Fruit fly (Drosophila melanogaster) whole organism, embryonic: Measurements from ENCODE around the gene CG31960.

ENCODE experiments used
- Ada2b ChIP-seq: fragments of 200-800 bp; sonication (Bioruptor generic); IDR thresholded peaks from 2 replicates; pipeline ENCODE4 v1.3.6; 2022; ENCODE audit warnings: missing biosample characterization, missing genetic modification characterization
- CG10979 ChIP-seq: fragments of 200-800 bp; sonication (Bioruptor generic); optimal IDR thresholded peaks from 2 replicates; lab custom pipeline; 2018; ENCODE audit warnings: missing biosample characterization, mild to moderate bottlenecking, missing genetic modification characterization, moderate library complexity
- CG11398 ChIP-seq: fragments of 200-800 bp; sonication (Bioruptor generic); optimal IDR thresholded peaks from 2 replicates; lab custom pipeline; 2016; ENCODE audit warnings: missing biosample characterization, missing genetic modification characterization
- CG11696 ChIP-seq: fragments of 200-800 bp; sonication (Bioruptor generic); IDR thresholded peaks from 2 replicates; pipeline ENCODE4 v1.3.6; 2022; ENCODE audit warnings: missing biosample characterization, missing genetic modification characterization
- CG13894 ChIP-seq: fragments of 200-800 bp; sonication (Bioruptor generic); optimal IDR thresholded peaks from 3 replicates; lab custom pipeline; 2018; ENCODE audit warnings: missing biosample characterization, mild to moderate bottlenecking, missing genetic modification characterization, moderate library complexity
- CG15269 ChIP-seq: fragments of 200-800 bp; sonication (Bioruptor generic); optimal IDR thresholded peaks from 2 replicates; lab custom pipeline; 2018; ENCODE audit warnings: missing biosample characterization, mild to moderate bottlenecking, missing genetic modification characterization, moderate library complexity
- CG1603 ChIP-seq: fragments of 200-800 bp; sonication (Bioruptor generic); optimal IDR thresholded peaks from 2 replicates; lab custom pipeline; 2019; ENCODE audit warnings: missing biosample characterization, mild to moderate bottlenecking, missing genetic modification characterization, moderate library complexity
- CG17361 ChIP-seq: fragments of 200-800 bp; sonication (Bioruptor generic); IDR thresholded peaks from 3 replicates; pipeline ENCODE4 v1.3.6; 2022; ENCODE audit warnings: missing biosample characterization, missing genetic modification characterization
- CG18599 ChIP-seq: fragments of 200-800 bp; sonication (Bioruptor generic); optimal IDR thresholded peaks from 3 replicates; lab custom pipeline; 2017; ENCODE audit warnings: missing biosample characterization, missing genetic modification characterization, mild to moderate bottlenecking, moderate library complexity, missing genetic modification reagents
- CG2202 ChIP-seq: fragments of 200-800 bp; sonication (Bioruptor generic); optimal IDR thresholded peaks from 2 replicates; lab custom pipeline; 2018; ENCODE audit warnings: missing biosample characterization, mild to moderate bottlenecking, missing genetic modification characterization
- CG2678 ChIP-seq: fragments of 200-800 bp; sonication (Bioruptor generic); optimal IDR thresholded peaks from 3 replicates; lab custom pipeline; 2019; ENCODE audit warnings: missing biosample characterization, mild to moderate bottlenecking, missing genetic modification characterization, moderate library complexity
- CG33213 ChIP-seq: fragments of 200-800 bp; sonication (Bioruptor generic); optimal IDR thresholded peaks from 3 replicates; lab custom pipeline; 2016; ENCODE audit warnings: missing biosample characterization, missing genetic modification characterization
- CG4820 ChIP-seq: fragments of 200-800 bp; sonication (Bioruptor generic); optimal IDR thresholded peaks from 3 replicates; lab custom pipeline; 2016; ENCODE audit warnings: missing biosample characterization, missing genetic modification characterization
- CG5245 ChIP-seq: fragments of 200-800 bp; sonication (Bioruptor generic); optimal IDR thresholded peaks from 3 replicates; lab custom pipeline; 2016; ENCODE audit warnings: missing biosample characterization, missing genetic modification characterization
- CG7357 ChIP-seq: fragments of 200-800 bp; sonication (Bioruptor generic); IDR thresholded peaks from 3 replicates; pipeline ENCODE4 v1.3.6; 2022; ENCODE audit warnings: missing biosample characterization, missing genetic modification characterization
- CG7556 ChIP-seq: fragments of 200-800 bp; sonication (Bioruptor generic); optimal IDR thresholded peaks from 2 replicates; lab custom pipeline; 2017; ENCODE audit warnings: missing biosample characterization, mild to moderate bottlenecking, missing genetic modification characterization
- CG7786 ChIP-seq: fragments of 200-800 bp; sonication (Bioruptor generic); optimal IDR thresholded peaks from 2 replicates; lab custom pipeline; 2016; ENCODE audit warnings: missing biosample characterization, missing genetic modification characterization
- Deaf1 ChIP-seq: fragments of 200-800 bp; optimal IDR thresholded peaks from 3 replicates; lab custom pipeline; 2019; ENCODE audit warnings: missing biosample characterization, mild to moderate bottlenecking, missing genetic modification characterization, moderate library complexity
- Mad ChIP-seq: fragments of 200-800 bp; sonication (Bioruptor generic); optimal IDR thresholded peaks from 2 replicates; lab custom pipeline; 2016; ENCODE audit warnings: missing biosample characterization, missing genetic modification characterization
- NC2β ChIP-seq: fragments of 200-800 bp; sonication (Bioruptor generic); optimal IDR thresholded peaks from 2 replicates; lab custom pipeline; 2016; ENCODE audit warnings: missing biosample characterization, missing genetic modification characterization
- Oli ChIP-seq: fragments of 200-800 bp; sonication (Bioruptor generic); optimal IDR thresholded peaks from 2 replicates; lab custom pipeline; 2018; ENCODE audit warnings: missing biosample characterization, mild to moderate bottlenecking, missing genetic modification characterization, moderate library complexity
- Pdp1 ChIP-seq, 2 experiments: fragments of 200-800 bp; sonication (Bioruptor generic); optimal IDR thresholded peaks; 3 replicates each; lab custom pipeline; 2016; ENCODE audit warnings: missing biosample characterization in 2 of 2, missing genetic modification characterization in 2 of 2, mild to moderate bottlenecking in 1 of 2, moderate library complexity in 1 of 2
- Trl ChIP-seq, 3 experiments: fragments of >200 bp in 2 of 3; fragments of 200-800 bp in 1 of 3; sonication (Bioruptor generic) in 1 of 3; optimal IDR thresholded peaks; 2 replicates in 1 of 3; 3 replicates in 2 of 3; lab custom pipeline; 2016 to 2017; ENCODE audit warnings: missing biosample characterization in 1 of 3, missing genetic modification characterization in 1 of 3
- YL-1 ChIP-seq: fragments of 200-800 bp; sonication (Bioruptor generic); optimal IDR thresholded peaks from 3 replicates; lab custom pipeline; 2017; ENCODE audit warnings: missing biosample characterization, mild to moderate bottlenecking, missing genetic modification characterization
- aop ChIP-seq: fragments of 200-800 bp; sonication (Bioruptor generic); IDR thresholded peaks from 2 replicates; pipeline ENCODE4 v1.3.6; 2022; ENCODE audit warnings: missing biosample characterization, missing genetic modification characterization
- ap ChIP-seq: fragments of 200-800 bp; sonication (Bioruptor generic); IDR thresholded peaks from 2 replicates; pipeline ENCODE4 v1.3.6; 2022; ENCODE audit warnings: missing biosample characterization, missing genetic modification characterization
- chinmo ChIP-seq: fragments of 200-800 bp; sonication (Bioruptor generic); IDR thresholded peaks from 4 replicates; pipeline ENCODE4 v1.3.6; 2022; ENCODE audit warnings: missing biosample characterization, missing genetic modification characterization; ENCODE audit not compliant: partially characterized antibody
- dati ChIP-seq: fragments of 200-800 bp; sonication (Bioruptor generic); IDR thresholded peaks from 2 replicates; pipeline ENCODE4 v1.3.6; 2022; ENCODE audit warnings: missing biosample characterization, missing genetic modification characterization
- emc ChIP-seq: fragments of 200-800 bp; sonication (Bioruptor generic); optimal IDR thresholded peaks from 2 replicates; lab custom pipeline; 2016; ENCODE audit warnings: missing biosample characterization, missing genetic modification characterization
- grn ChIP-seq: fragments of 200-800 bp; sonication (Bioruptor generic); optimal IDR thresholded peaks from 3 replicates; lab custom pipeline; 2017; ENCODE audit warnings: missing biosample characterization, missing genetic modification characterization
- gsb-n ChIP-seq: fragments of 200-800 bp; sonication (Bioruptor generic); optimal IDR thresholded peaks from 3 replicates; lab custom pipeline; 2018; ENCODE audit warnings: missing biosample characterization, mild to moderate bottlenecking, missing genetic modification characterization
- hb ChIP-seq: fragments of 200-800 bp; sonication (Bioruptor generic); IDR thresholded peaks from 3 replicates; pipeline ENCODE4 v1.3.6; 2022; ENCODE audit warnings: missing biosample characterization, missing genetic modification characterization; ENCODE audit not compliant: partially characterized antibody
- kah ChIP-seq: fragments of 200-800 bp; sonication (Bioruptor generic); optimal IDR thresholded peaks from 2 replicates; lab custom pipeline; 2018; ENCODE audit warnings: missing biosample characterization, mild to moderate bottlenecking, missing genetic modification characterization
- kni ChIP-seq: fragments of 200-800 bp; sonication (Bioruptor generic); optimal IDR thresholded peaks from 3 replicates; lab custom pipeline; 2017; ENCODE audit warnings: mild to moderate bottlenecking, missing biosample characterization, missing genetic modification reagents, missing genetic modification characterization
- lab ChIP-seq: fragments of 200-800 bp; sonication (Bioruptor generic); optimal IDR thresholded peaks from 3 replicates; lab custom pipeline; 2017; ENCODE audit warnings: missing biosample characterization, missing genetic modification characterization, mild to moderate bottlenecking, moderate library complexity, missing genetic modification reagents
- lmd ChIP-seq: fragments of 200-800 bp; sonication (Bioruptor generic); IDR thresholded peaks from 2 replicates; pipeline ENCODE4 v1.3.6; 2022; ENCODE audit warnings: missing biosample characterization, missing genetic modification characterization
- mam ChIP-seq: fragments of 200-800 bp; sonication (Bioruptor generic); optimal IDR thresholded peaks from 3 replicates; lab custom pipeline; 2016; ENCODE audit warnings: missing biosample characterization, missing genetic modification characterization
- nom ChIP-seq: fragments of 200-800 bp; sonication (Bioruptor generic); optimal IDR thresholded peaks from 2 replicates; lab custom pipeline; 2017; ENCODE audit warnings: missing biosample characterization, missing genetic modification characterization, mild to moderate bottlenecking, moderate library complexity, missing genetic modification reagents
- onecut ChIP-seq: fragments of 200-800 bp; sonication (Bioruptor generic); IDR thresholded peaks from 2 replicates; pipeline ENCODE4 v1.3.6; 2022; ENCODE audit warnings: missing biosample characterization, missing genetic modification characterization
- p53 ChIP-seq: fragments of 200-800 bp; sonication (Bioruptor generic); optimal IDR thresholded peaks from 2 replicates; lab custom pipeline; 2016; ENCODE audit warnings: missing biosample characterization, missing genetic modification characterization
- pros ChIP-seq: fragments of 200-800 bp; sonication (Bioruptor generic); optimal IDR thresholded peaks from 3 replicates; lab custom pipeline; 2019; ENCODE audit warnings: missing biosample characterization, mild to moderate bottlenecking, missing genetic modification characterization, moderate library complexity
- pzg ChIP-seq: fragments of 200-800 bp; sonication (Bioruptor generic); optimal IDR thresholded peaks from 3 replicates; lab custom pipeline; 2018; ENCODE audit warnings: missing biosample characterization, mild to moderate bottlenecking, missing genetic modification characterization, moderate library complexity
- row ChIP-seq: fragments of 200-800 bp; sonication (Bioruptor generic); IDR thresholded peaks from 3 replicates; pipeline ENCODE4 v1.3.6; 2022; ENCODE audit warnings: missing biosample characterization, missing genetic modification characterization
- sd ChIP-seq: fragments of 200-800 bp; sonication (Bioruptor generic); optimal IDR thresholded peaks from 3 replicates; lab custom pipeline; 2018; ENCODE audit warnings: missing biosample characterization, mild to moderate bottlenecking, missing genetic modification characterization, moderate library complexity
- sqz ChIP-seq: fragments of 200-800 bp; sonication (Bioruptor generic); optimal IDR thresholded peaks from 3 replicates; lab custom pipeline; 2018; ENCODE audit warnings: missing biosample characterization, mild to moderate bottlenecking, missing genetic modification characterization
- ssp ChIP-seq: fragments of 200-800 bp; sonication (Bioruptor generic); IDR thresholded peaks from 2 replicates; pipeline ENCODE4 v1.3.6; 2022; ENCODE audit warnings: missing biosample characterization, missing genetic modification characterization
- trem ChIP-seq: fragments of 200-800 bp; optimal IDR thresholded peaks from 3 replicates; lab custom pipeline; 2019; ENCODE audit warnings: missing biosample characterization, mild to moderate bottlenecking, missing genetic modification characterization, moderate library complexity
- twi ChIP-seq: fragments of 200-800 bp; optimal IDR thresholded peaks from 2 replicates; lab custom pipeline; 2019; ENCODE audit warnings: missing biosample characterization, mild to moderate bottlenecking, missing genetic modification characterization, moderate library complexity
- vnd ChIP-seq: fragments of 200-800 bp; sonication (Bioruptor generic); IDR thresholded peaks from 3 replicates; pipeline ENCODE4 v1.3.6; 2022; ENCODE audit warnings: missing biosample characterization, missing genetic modification characterization; ENCODE audit not compliant: partially characterized antibody

Gene CG31960

DNA sequence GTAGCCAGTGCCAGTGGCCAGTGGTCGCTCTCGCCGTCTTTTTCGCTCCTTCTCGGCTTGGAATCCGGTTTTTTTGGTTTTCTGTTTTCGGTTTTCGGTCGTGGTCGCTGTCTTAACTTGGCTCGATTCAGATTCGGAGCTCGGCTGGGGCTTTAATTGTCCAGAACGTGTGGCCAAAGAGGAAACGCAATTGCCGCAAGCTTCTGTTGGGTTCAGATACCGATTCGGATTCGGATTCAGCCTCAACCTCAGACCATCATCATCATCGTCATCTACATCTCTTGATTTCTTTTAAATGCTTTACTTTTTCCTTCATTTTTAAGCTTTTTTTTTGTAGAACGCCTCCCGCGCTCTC is 11.1 kb upstream of the CG31960 start:
- TF ChIP-seq emc (GFP tag; lab: Kevin White, UChicago) (no peak), lab (no peak), YL-1 (no peak), pros (GFP tag; lab: Kevin White, UChicago) (peak; percentile 32), gsb-n (tag; lab: Kevin White, UChicago) (no peak), p53 (GFP tag; lab: Kevin White, UChicago) (no peak), kah (GFP tag; lab: Kevin White, UChicago) (no peak), sqz (GFP tag; lab: Kevin White, UChicago) (no peak), nom (GFP tag; lab: Kevin White, UChicago) (peak; percentile 54), mam (GFP tag; lab: Kevin White, UChicago) (no peak), onecut (GFP tag; lab: Robert Waterston, UW) (no peak), Mad (GFP tag; lab: Kevin White, UChicago) (no peak), sd (tag; lab: Kevin White, UChicago) (peak; percentile 18), chinmo (GFP tag; lab: Robert Waterston, UW) (peak; percentile 83; the same call in 2 of the 4 replicates), Trl (optimal IDR thresholded peaks at IDR 0.05; lab: Kevin White, UChicago) (no peak), Trl (GFP tag; optimal IDR thresholded peaks at IDR 0.05; lab: Kevin White, UChicago) (no peak), CG7357 (no peak), Oli (tag; lab: Kevin White, UChicago) (no peak), vnd (no peak), kni (peak; percentile 61), CG13894 (tag; lab: Kevin White, UChicago) (peak; percentile 68), Deaf1 (tag; lab: Kevin White, UChicago) (peak; percentile 58)

DNA sequence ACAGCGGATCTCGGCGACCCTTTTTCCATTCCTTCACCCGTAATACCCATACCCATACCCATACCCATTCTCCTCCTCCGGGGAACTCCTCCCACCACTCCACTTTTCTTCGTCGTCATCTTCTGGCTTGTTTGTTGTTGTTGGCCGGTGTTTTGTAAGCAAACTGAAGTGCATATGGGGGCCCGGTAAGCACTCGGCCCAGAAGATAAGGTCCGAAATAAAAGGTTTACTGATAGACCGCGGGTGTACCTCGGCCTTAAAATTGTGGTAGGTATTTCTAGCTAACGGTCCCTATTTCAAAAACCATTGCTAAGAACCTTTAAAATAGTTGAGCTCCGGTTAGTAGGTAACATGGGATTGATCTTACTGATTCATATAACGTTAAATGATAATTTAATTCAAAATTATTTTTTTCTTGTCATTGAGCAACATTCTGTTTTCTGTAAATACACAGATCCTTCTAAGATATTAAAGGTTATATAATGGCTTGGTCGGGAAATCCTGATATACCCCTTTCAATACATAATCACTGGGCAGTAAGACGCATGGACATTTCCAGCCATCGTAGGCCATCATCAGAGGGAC is 8.9 kb upstream of the CG31960 start:
- TF ChIP-seq trem (tag; lab: Kevin White, UChicago) (peak; percentile 16), NC2β (GFP tag; lab: Kevin White, UChicago) (peak; percentile 25), CG11696 (GFP tag; lab: Robert Waterston, UW) (no peak), hb (GFP tag; lab: Robert Waterston, UW) (no peak), ap (peak; percentile 37; the same call in 1 of the 2 replicates), Ada2b (GFP tag; lab: Robert Waterston, UW) (0 out of 2 replicates have a peak, but pooled peaks have one; percentile 11), CG10979 (tag; lab: Kevin White, UChicago) (peak; percentile 71), CG17361 (GFP tag; lab: Robert Waterston, UW) (peak; percentile 13; the same call in 1 of the 3 replicates), dati (GFP tag; lab: Robert Waterston, UW) (0 out of 2 replicates have a peak, but pooled peaks have one; percentile 1), CG18599 (no peak), CG2202 (peak; percentile 2), gsb-n (tag; lab: Kevin White, UChicago) (peak; percentile 12), twi (tag; lab: Kevin White, UChicago) (peak; percentile 47), CG15269 (tag; lab: Kevin White, UChicago) (no peak), aop (GFP tag; lab: Robert Waterston, UW) (no peak), lmd (GFP tag; lab: Robert Waterston, UW) (peak; percentile 59), Pdp1 (GFP tag; optimal IDR thresholded peaks at IDR 0.05; lab: Kevin White, UChicago) (peak; percentile 29 to 81), CG33213 (GFP tag; lab: Kevin White, UChicago) (peak; percentile 15), CG7786 (GFP tag; lab: Kevin White, UChicago) (peak; percentile 33), CG7556 (peak; percentile 36), ssp (GFP tag; lab: Robert Waterston, UW) (0 out of 2 replicates have a peak, but pooled peaks have one; percentile 7), CG1603 (peak; percentile 42), CG2678 (tag; lab: Kevin White, UChicago) (peak; percentile 56), row (GFP tag; lab: Robert Waterston, UW) (peak; percentile 83), CG4820 (GFP tag; lab: Kevin White, UChicago) (peak; percentile 40), CG5245 (GFP tag; lab: Kevin White, UChicago) (peak; percentile 24), CG11398 (GFP tag; lab: Kevin White, UChicago) (no peak), grn (GFP tag; lab: Kevin White, UChicago) (peak; percentile 4), pzg (GFP tag; lab: Kevin White, UChicago) (no peak)
